Fruit fly (Drosophila melanogaster) whole organism, embryonic: Measurements from ENCODE around the gene Jarid2.

Experiments
- Ada2b ChIP-seq: fragments of 200-800 bp; sonication (Bioruptor generic); IDR thresholded peaks from 2 replicates; pipeline ENCODE4 v1.3.6; 2022; ENCODE audit warnings: missing biosample characterization, missing genetic modification characterization
- CG10462 ChIP-seq: fragments of 200-800 bp; sonication (Bioruptor generic); optimal IDR thresholded peaks from 2 replicates; lab custom pipeline; 2016; ENCODE audit warnings: missing biosample characterization, missing genetic modification characterization
- CG11085 ChIP-seq: fragments of 200-800 bp; sonication (Bioruptor generic); IDR thresholded peaks from 2 replicates; pipeline ENCODE4 v1.3.6; 2022; ENCODE audit warnings: missing biosample characterization, missing genetic modification characterization
- CG11093 ChIP-seq: fragments of 200-800 bp; sonication (Bioruptor generic); IDR thresholded peaks from 3 replicates; pipeline ENCODE4 v1.3.6; 2022; ENCODE audit warnings: missing biosample characterization, missing genetic modification characterization
- CG12155 ChIP-seq: fragments of 200-800 bp; sonication (Bioruptor generic); optimal IDR thresholded peaks from 3 replicates; lab custom pipeline; 2016; ENCODE audit warnings: missing biosample characterization, missing genetic modification characterization
- CG12236 ChIP-seq: fragments of 200-800 bp; sonication (Bioruptor generic); optimal IDR thresholded peaks from 2 replicates; lab custom pipeline; 2016; ENCODE audit warnings: missing biosample characterization, missing genetic modification characterization
- CG13894 ChIP-seq: fragments of 200-800 bp; sonication (Bioruptor generic); optimal IDR thresholded peaks from 3 replicates; lab custom pipeline; 2018; ENCODE audit warnings: missing biosample characterization, mild to moderate bottlenecking, missing genetic modification characterization, moderate library complexity
- CG14014 ChIP-seq: fragments of 200-800 bp; sonication (Bioruptor generic); IDR thresholded peaks from 2 replicates; pipeline ENCODE4 v1.3.6; 2022; ENCODE audit warnings: missing biosample characterization, missing genetic modification characterization
- CG1602 ChIP-seq: fragments of 200-800 bp; sonication (Bioruptor generic); optimal IDR thresholded peaks from 3 replicates; lab custom pipeline; 2016; ENCODE audit warnings: missing biosample characterization, missing genetic modification characterization
- CG17328 ChIP-seq: fragments of 200-800 bp; sonication (Bioruptor generic); IDR thresholded peaks from 2 replicates; pipeline ENCODE4 v1.3.6; 2022; ENCODE audit warnings: missing biosample characterization, missing genetic modification characterization
- CG17361 ChIP-seq: fragments of 200-800 bp; sonication (Bioruptor generic); IDR thresholded peaks from 3 replicates; pipeline ENCODE4 v1.3.6; 2022; ENCODE audit warnings: missing biosample characterization, missing genetic modification characterization
- CG33557 ChIP-seq: fragments of 200-800 bp; sonication (Bioruptor generic); optimal IDR thresholded peaks from 2 replicates; lab custom pipeline; 2019; ENCODE audit warnings: missing biosample characterization, mild to moderate bottlenecking, missing genetic modification characterization, moderate library complexity
- CG3838 ChIP-seq: fragments of 200-800 bp; sonication (Bioruptor generic); optimal IDR thresholded peaks from 3 replicates; lab custom pipeline; 2016; ENCODE audit warnings: missing biosample characterization, missing genetic modification characterization
- CG5953 ChIP-seq: fragments of 200-800 bp; sonication (Bioruptor generic); IDR thresholded peaks from 2 replicates; pipeline ENCODE4 v1.3.6; 2022; ENCODE audit warnings: missing biosample characterization, missing genetic modification characterization
- CG6791 ChIP-seq: fragments of 200-800 bp; sonication (Bioruptor generic); IDR thresholded peaks from 3 replicates; pipeline ENCODE4 v1.3.6; 2022; ENCODE audit warnings: missing biosample characterization, missing genetic modification characterization; ENCODE audit not compliant: partially characterized antibody
- CG6854 ChIP-seq: fragments of 200-800 bp; sonication (Bioruptor generic); optimal IDR thresholded peaks from 3 replicates; lab custom pipeline; 2017; ENCODE audit warnings: missing biosample characterization, mild to moderate bottlenecking, missing genetic modification characterization
- CG7357 ChIP-seq: fragments of 200-800 bp; sonication (Bioruptor generic); IDR thresholded peaks from 3 replicates; pipeline ENCODE4 v1.3.6; 2022; ENCODE audit warnings: missing biosample characterization, missing genetic modification characterization
- CG7786 ChIP-seq: fragments of 200-800 bp; sonication (Bioruptor generic); optimal IDR thresholded peaks from 2 replicates; lab custom pipeline; 2016; ENCODE audit warnings: missing biosample characterization, missing genetic modification characterization
- CG7839 ChIP-seq: fragments of 200-800 bp; sonication (Bioruptor generic); optimal IDR thresholded peaks from 3 replicates; lab custom pipeline; 2018; ENCODE audit warnings: missing biosample characterization, mild to moderate bottlenecking, missing genetic modification characterization, moderate library complexity
- CG8924 ChIP-seq: fragments of 200-800 bp; optimal IDR thresholded peaks from 3 replicates; lab custom pipeline; 2019; ENCODE audit warnings: missing biosample characterization, mild to moderate bottlenecking, missing genetic modification characterization, moderate library complexity
- CG8944 ChIP-seq: fragments of 200-800 bp; sonication (Bioruptor generic); optimal IDR thresholded peaks from 3 replicates; lab custom pipeline; 2016; ENCODE audit warnings: missing biosample characterization, missing genetic modification characterization
- CG9876 ChIP-seq: fragments of 200-800 bp; sonication (Bioruptor generic); optimal IDR thresholded peaks from 2 replicates; lab custom pipeline; 2016; ENCODE audit warnings: missing biosample characterization, missing genetic modification characterization
- CoRest ChIP-seq: fragments of 200-800 bp; sonication (Bioruptor generic); optimal IDR thresholded peaks from 3 replicates; lab custom pipeline; 2018; ENCODE audit warnings: missing biosample characterization, mild to moderate bottlenecking, missing genetic modification characterization, moderate library complexity
- Gug ChIP-seq: fragments of 200-800 bp; sonication (Bioruptor generic); IDR thresholded peaks from 4 replicates; pipeline ENCODE4 v1.3.6; 2022; ENCODE audit warnings: missing biosample characterization, missing genetic modification characterization
- H15 ChIP-seq: fragments of 200-800 bp; sonication (Bioruptor generic); IDR thresholded peaks from 3 replicates; pipeline ENCODE4 v1.3.6; 2022; ENCODE audit warnings: missing biosample characterization, missing genetic modification characterization
- HLH3B ChIP-seq: fragments of 200-800 bp; sonication (Bioruptor generic); IDR thresholded peaks from 2 replicates; pipeline ENCODE4 v1.3.6; 2022; ENCODE audit warnings: missing biosample characterization, missing genetic modification characterization
- HLHmδ ChIP-seq: fragments of 200-800 bp; sonication (Bioruptor generic); optimal IDR thresholded peaks from 2 replicates; lab custom pipeline; 2018; ENCODE audit warnings: missing biosample characterization, mild to moderate bottlenecking, missing genetic modification characterization, moderate library complexity
- Hand ChIP-seq: fragments of 200-800 bp; sonication (Bioruptor generic); optimal IDR thresholded peaks from 2 replicates; lab custom pipeline; 2017; ENCODE audit warnings: mild to moderate bottlenecking, missing biosample characterization, missing genetic modification reagents, missing genetic modification characterization
- Hmr ChIP-seq: fragments of 200-800 bp; sonication (Bioruptor generic); optimal IDR thresholded peaks from 3 replicates; lab custom pipeline; 2017; ENCODE audit warnings: mild to moderate bottlenecking, missing biosample characterization, missing genetic modification reagents, missing genetic modification characterization
- NC2α ChIP-seq: fragments of 200-800 bp; sonication (Bioruptor generic); optimal IDR thresholded peaks from 2 replicates; lab custom pipeline; 2016; ENCODE audit warnings: missing biosample characterization, missing genetic modification characterization
- Nf-YC ChIP-seq: fragments of 200-800 bp; optimal IDR thresholded peaks from 3 replicates; lab custom pipeline; 2019; ENCODE audit warnings: missing biosample characterization, mild to moderate bottlenecking, missing genetic modification characterization, moderate library complexity
- Optix ChIP-seq: fragments of 200-800 bp; sonication (Bioruptor generic); IDR thresholded peaks from 3 replicates; pipeline ENCODE4 v1.3.6; 2022; ENCODE audit warnings: missing biosample characterization, missing genetic modification characterization
- Rfx ChIP-seq: fragments of 200-800 bp; sonication (Bioruptor generic); IDR thresholded peaks from 2 replicates; pipeline ENCODE4 v1.3.6; 2022; ENCODE audit warnings: missing biosample characterization, missing genetic modification characterization
- Ssrp ChIP-seq: fragments of 200-800 bp; sonication (Bioruptor generic); optimal IDR thresholded peaks from 2 replicates; lab custom pipeline; 2018; ENCODE audit warnings: missing biosample characterization, mild to moderate bottlenecking, missing genetic modification characterization, moderate library complexity
- YL-1 ChIP-seq: fragments of 200-800 bp; sonication (Bioruptor generic); optimal IDR thresholded peaks from 3 replicates; lab custom pipeline; 2017; ENCODE audit warnings: missing biosample characterization, mild to moderate bottlenecking, missing genetic modification characterization
- al ChIP-seq: fragments of 200-800 bp; sonication (Bioruptor generic); IDR thresholded peaks from 2 replicates; pipeline ENCODE4 v1.3.6; 2022; ENCODE audit warnings: missing biosample characterization, missing genetic modification characterization
- ato ChIP-seq: fragments of 200-800 bp; sonication (Bioruptor generic); IDR thresholded peaks from 2 replicates; pipeline ENCODE4 v1.3.6; 2022; ENCODE audit warnings: missing biosample characterization, missing genetic modification characterization; ENCODE audit not compliant: partially characterized antibody
- az2 ChIP-seq: fragments of 200-800 bp; sonication (Bioruptor generic); optimal IDR thresholded peaks from 3 replicates; lab custom pipeline; 2016; ENCODE audit warnings: missing biosample characterization, missing genetic modification characterization
- bsh ChIP-seq, 2 experiments: fragments of 200-800 bp; sonication (Bioruptor generic); optimal IDR thresholded peaks; 2 replicates each; lab custom pipeline; 2017 to 2018; ENCODE audit warnings: mild to moderate bottlenecking in 2 of 2, missing biosample characterization in 2 of 2, missing genetic modification characterization in 2 of 2, moderate library complexity in 1 of 2
- dysf ChIP-seq: fragments of 200-800 bp; sonication (Bioruptor generic); IDR thresholded peaks from 3 replicates; pipeline ENCODE4 v1.3.6; 2022; ENCODE audit warnings: missing biosample characterization, missing genetic modification characterization
- hb ChIP-seq: fragments of 200-800 bp; sonication (Bioruptor generic); IDR thresholded peaks from 3 replicates; pipeline ENCODE4 v1.3.6; 2022; ENCODE audit warnings: missing biosample characterization, missing genetic modification characterization; ENCODE audit not compliant: partially characterized antibody
- luna ChIP-seq: fragments of 200-800 bp; sonication (Bioruptor generic); optimal IDR thresholded peaks from 2 replicates; lab custom pipeline; 2016; ENCODE audit warnings: missing biosample characterization, missing genetic modification characterization
- mam ChIP-seq: fragments of 200-800 bp; sonication (Bioruptor generic); optimal IDR thresholded peaks from 3 replicates; lab custom pipeline; 2016; ENCODE audit warnings: missing biosample characterization, missing genetic modification characterization
- nerfin-2 ChIP-seq: fragments of 200-800 bp; sonication (Bioruptor generic); IDR thresholded peaks from 2 replicates; pipeline ENCODE4 v1.3.6; 2022; ENCODE audit warnings: missing biosample characterization, missing genetic modification characterization; ENCODE audit not compliant: partially characterized antibody
- rib ChIP-seq: fragments of 200-800 bp; sonication (Bioruptor generic); IDR thresholded peaks from 2 replicates; pipeline ENCODE4 v1.3.6; 2022; ENCODE audit warnings: missing biosample characterization, missing genetic modification characterization
- row ChIP-seq: fragments of 200-800 bp; sonication (Bioruptor generic); IDR thresholded peaks from 3 replicates; pipeline ENCODE4 v1.3.6; 2022; ENCODE audit warnings: missing biosample characterization, missing genetic modification characterization
- salm ChIP-seq: fragments of 200-800 bp; sonication (Bioruptor generic); optimal IDR thresholded peaks from 2 replicates; lab custom pipeline; 2018; ENCODE audit warnings: missing biosample characterization, mild to moderate bottlenecking, missing genetic modification characterization
- shn ChIP-seq: fragments of 200-800 bp; sonication (Bioruptor generic); optimal IDR thresholded peaks from 3 replicates; lab custom pipeline; 2016; ENCODE audit warnings: missing biosample characterization, missing genetic modification characterization
- tna ChIP-seq: fragments of 200-800 bp; sonication (Bioruptor generic); IDR thresholded peaks from 2 replicates; pipeline ENCODE4 v1.3.6; 2022; ENCODE audit warnings: missing biosample characterization, missing genetic modification characterization; ENCODE audit not compliant: partially characterized antibody
- vvl ChIP-seq: fragments of 200-800 bp; sonication (Bioruptor generic); IDR thresholded peaks from 2 replicates; pipeline ENCODE4 v1.3.6; 2022; ENCODE audit warnings: missing biosample characterization, missing genetic modification characterization
- wdn ChIP-seq: fragments of 200-800 bp; sonication (Bioruptor generic); IDR thresholded peaks from 2 replicates; pipeline ENCODE4 v1.3.6; 2022; ENCODE audit warnings: missing biosample characterization, missing genetic modification characterization
- zfh1 ChIP-seq: fragments of 200-800 bp; sonication (Bioruptor generic); IDR thresholded peaks from 3 replicates; pipeline ENCODE4 v1.3.6; 2022; ENCODE audit warnings: missing biosample characterization, missing genetic modification characterization

Gene Jarid2

dm6 chr3L:9466595-9466994, 10.2 kb upstream of the Jarid2 start (continued):
- TF ChIP-seq CG17328 (GFP tag; lab: Robert Waterston, UW) = no peak
- TF ChIP-seq Optix (GFP tag; lab: Robert Waterston, UW) = no peak
- TF ChIP-seq CG11085 (GFP tag; lab: Robert Waterston, UW) = no peak
- TF ChIP-seq bsh (GFP tag; optimal IDR thresholded peaks at IDR 0.05; lab: Kevin White, UChicago) = peak in 1 of 2 experiments; percentile 29
- TF ChIP-seq CG33557 = no peak
- no peak for TF ChIP-seq nerfin-2 (GFP tag; lab: Robert Waterston, UW)
- no peak for TF ChIP-seq vvl (GFP tag; lab: Robert Waterston, UW)
- no peak for TF ChIP-seq tna
- TF ChIP-seq CG6854 (GFP tag; lab: Kevin White, UChicago) = no peak
- TF ChIP-seq Hmr (GFP tag; lab: Kevin White, UChicago) = peak; percentile 32
- no peak for TF ChIP-seq CG7786 (GFP tag; lab: Kevin White, UChicago)
- no peak for TF ChIP-seq CG6791 (GFP tag; lab: Robert Waterston, UW)
- no peak for TF ChIP-seq CG5953 (GFP tag; lab: Robert Waterston, UW)
- no peak for TF ChIP-seq NC2α (GFP tag; lab: Kevin White, UChicago)
- TF ChIP-seq CG1602 (GFP tag; lab: Kevin White, UChicago) = peak; percentile 4
- TF ChIP-seq CG10462 (GFP tag; lab: Kevin White, UChicago) = no peak
- no peak for TF ChIP-seq CG14014 (GFP tag; lab: Robert Waterston, UW)
- peak; percentile 17 for TF ChIP-seq CoRest
- no peak for TF ChIP-seq Gug
- TF ChIP-seq CG7357 (GFP tag; lab: Robert Waterston, UW) = no peak
- TF ChIP-seq Nf-YC (tag; lab: Kevin White, UChicago) = no peak
- TF ChIP-seq row (GFP tag; lab: Robert Waterston, UW) = peak; percentile 51; the same call in 2 of the 3 replicates
- TF ChIP-seq CG8944 = no peak
- TF ChIP-seq CG3838 (GFP tag; lab: Kevin White, UChicago) = no peak
- TF ChIP-seq Hand = peak; percentile 54
- TF ChIP-seq az2 = peak; percentile 15
- no peak for TF ChIP-seq HLH3B (GFP tag; lab: Robert Waterston, UW)
- TF ChIP-seq rib (GFP tag; lab: Robert Waterston, UW) = no peak
- TF ChIP-seq CG13894 = no peak
- TF ChIP-seq H15 (GFP tag; lab: Robert Waterston, UW) = no peak
- no peak for TF ChIP-seq salm (tag; lab: Kevin White, UChicago)
- TF ChIP-seq Rfx = no peak
- no peak for TF ChIP-seq al (GFP tag; lab: Robert Waterston, UW)
- TF ChIP-seq CG12155 = no peak
- TF ChIP-seq ato (GFP tag; lab: Robert Waterston, UW) = no peak
- no peak for TF ChIP-seq Ada2b
- no peak for TF ChIP-seq luna (GFP tag; lab: Kevin White, UChicago)
- TF ChIP-seq hb (GFP tag; lab: Robert Waterston, UW) = no peak
- TF ChIP-seq dysf = no peak
- no peak for TF ChIP-seq CG12236 (GFP tag; lab: Kevin White, UChicago)
- TF ChIP-seq HLHmδ (GFP tag; lab: Kevin White, UChicago) = no peak
- no peak for TF ChIP-seq CG11093
- TF ChIP-seq wdn (GFP tag; lab: Robert Waterston, UW) = no peak
- peak; percentile 57 for TF ChIP-seq CG7839
- TF ChIP-seq YL-1 (GFP tag; lab: Kevin White, UChicago) = no peak
- TF ChIP-seq Ssrp (tag; lab: Kevin White, UChicago) = peak; percentile 17
- no peak for TF ChIP-seq shn (GFP tag; lab: Kevin White, UChicago)
- TF ChIP-seq mam (GFP tag; lab: Kevin White, UChicago) = no peak
- TF ChIP-seq CG17361 (GFP tag; lab: Robert Waterston, UW) = peak; percentile 42; the same call in 1 of the 3 replicates
- no peak for TF ChIP-seq CG9876 (GFP tag; lab: Kevin White, UChicago)
- no peak for TF ChIP-seq zfh1
- peak; percentile 41 for TF ChIP-seq CG8924 (tag; lab: Kevin White, UChicago)
